Fruit fly (Drosophila melanogaster): ENCODE measurements around the gene Acbp4.

The Acbp4 gene

dm6 chr3L:7088687-7089086 is 39.4 kb downstream of the Acbp4 start, which contains the start of gene Cpr65Eb:
TSS of gene Cpr65Eb (minus strand) at chr3L:7088787.
- TF ChIP-seq Ets65A (GFP tag) (peak; percentile 5), Blimp-1 (GFP tag; optimal IDR thresholded peaks at IDR 0.05) (peak; percentile 30), CG14014 (GFP tag; IDR thresholded peaks at IDR 0.05) (no peak), Oaz (GFP tag; IDR thresholded peaks at IDR 0.05) (0 out of 2 replicates have a peak, but pooled peaks have one; percentile 11)

- TF ChIP-seq Ets65A (GFP tag): peak; percentile 80
- no peak for TF ChIP-seq Chrac-16 (GFP tag; optimal IDR thresholded peaks at IDR 0.05)
- TF ChIP-seq lmd (GFP tag; IDR thresholded peaks at IDR 0.05): peak; percentile 34; the same call in 1 of the 2 replicates
- peak; percentile 33 for TF ChIP-seq phol (tag; optimal IDR thresholded peaks at IDR 0.05)
- TF ChIP-seq br (optimal IDR thresholded peaks at IDR 0.05): no peak
- TF ChIP-seq CG17359 (tag; optimal IDR thresholded peaks at IDR 0.05): peak; percentile 49
- TF ChIP-seq H2.0 (GFP tag; IDR thresholded peaks at IDR 0.05): peak; percentile 11; the same call in 1 of the 2 replicates
- no peak for TF ChIP-seq CG2202 (tag; optimal IDR thresholded peaks at IDR 0.05)
- TF ChIP-seq row (GFP tag; IDR thresholded peaks at IDR 0.05): peak; percentile 32; the same call in 1 of the 3 replicates
- TF ChIP-seq sisA (GFP tag; IDR thresholded peaks at IDR 0.05): peak; percentile 35; the same call in 1 of the 2 replicates
- 0 out of 2 replicates have a peak, but pooled peaks have one; percentile 13 for TF ChIP-seq E2f1 (GFP tag; IDR thresholded peaks at IDR 0.05)
- no peak for TF ChIP-seq hkb (optimal IDR thresholded peaks at IDR 0.05)
- peak; percentile 39; the same call in 1 of the 2 replicates for TF ChIP-seq hkb (GFP tag; IDR thresholded peaks at IDR 0.05)
- 0 out of 3 replicates have a peak, but pooled peaks have one; percentile 29 for TF ChIP-seq zfh1 (GFP tag; IDR thresholded peaks at IDR 0.05)
- TF ChIP-seq sens (GFP tag): peak; percentile 4
- TF ChIP-seq CG14441 (GFP tag; IDR thresholded peaks at IDR 0.05): peak; percentile 54
- TF ChIP-seq CG2712 (tag; optimal IDR thresholded peaks at IDR 0.05): peak; percentile 18
- peak; percentile 23 for TF ChIP-seq gem (tag; optimal IDR thresholded peaks at IDR 0.05)
- TF ChIP-seq CG11560 (tag; IDR thresholded peaks at IDR 0.05): no peak
- peak; percentile 21 for TF ChIP-seq CG2678 (tag; optimal IDR thresholded peaks at IDR 0.05)
- TF ChIP-seq cad (GFP tag; optimal IDR thresholded peaks at IDR 0.05): no peak
- TF ChIP-seq ttk (GFP tag; IDR thresholded peaks at IDR 0.05): 0 out of 2 replicates have a peak, but pooled peaks have one; percentile 33
- no peak; the same call in 2 of the 3 replicates for TF ChIP-seq jigr1 (GFP tag; IDR thresholded peaks at IDR 0.05)
- no peak for TF ChIP-seq gcm2 (GFP tag; optimal IDR thresholded peaks at IDR 0.05)
- peak; percentile 62; the same call in 2 of the 3 replicates for TF ChIP-seq dysf (GFP tag; IDR thresholded peaks at IDR 0.05)
- TF ChIP-seq slbo (GFP tag; IDR thresholded peaks at IDR 0.05): no peak
- peak; percentile 25 for TF ChIP-seq Sox100B (GFP tag; optimal IDR thresholded peaks at IDR 0.05)
- TF ChIP-seq kah (GFP tag; optimal IDR thresholded peaks at IDR 0.05): no peak
- TF ChIP-seq CG10462 (GFP tag; optimal IDR thresholded peaks at IDR 0.05): no peak
- no peak for TF ChIP-seq disco-r (GFP tag; optimal IDR thresholded peaks at IDR 0.05)
- TF ChIP-seq Blimp-1 (GFP tag; optimal IDR thresholded peaks at IDR 0.05): peak; percentile 6
- no peak for TF ChIP-seq pita (GFP tag; optimal IDR thresholded peaks at IDR 0.05)
- no peak for TF ChIP-seq B-H1 (GFP tag; IDR thresholded peaks at IDR 0.05)
- no peak for TF ChIP-seq sc (optimal IDR thresholded peaks at IDR 0.05)
- no peak for TF ChIP-seq sc (GFP tag; optimal IDR thresholded peaks at IDR 0.05)
- peak; percentile 38; the same call in 1 of the 3 replicates for TF ChIP-seq sr (GFP tag; IDR thresholded peaks at IDR 0.05)
- peak; percentile 21 for TF ChIP-seq Sox102F (GFP tag; optimal IDR thresholded peaks at IDR 0.05)
- TF ChIP-seq CG7372 (GFP tag; IDR thresholded peaks at IDR 0.05): 0 out of 2 replicates have a peak, but pooled peaks have one; percentile 37
- TF ChIP-seq Mrtf (GFP tag; IDR thresholded peaks at IDR 0.05): 0 out of 3 replicates have a peak, but pooled peaks have one; percentile 25
- TF ChIP-seq CG11695 (GFP tag; IDR thresholded peaks at IDR 0.05): 0 out of 3 replicates have a peak, but pooled peaks have one; percentile 36
- peak; percentile 53 for TF ChIP-seq dmrt99B (tag; optimal IDR thresholded peaks at IDR 0.05)
- TF ChIP-seq CG32772 (GFP tag; IDR thresholded peaks at IDR 0.05): 0 out of 2 replicates have a peak, but pooled peaks have one; percentile 24
- TF ChIP-seq CG34224 (GFP tag; IDR thresholded peaks at IDR 0.05; ENCODE audit: partially characterized antibody): no peak
- TF ChIP-seq CG6689 (GFP tag; IDR thresholded peaks at IDR 0.05): 0 out of 2 replicates have a peak, but pooled peaks have one; percentile 32
- TF ChIP-seq abd-A (tag; optimal IDR thresholded peaks at IDR 0.05): no peak
- no peak for TF ChIP-seq CG14860 (GFP tag; IDR thresholded peaks at IDR 0.05; ENCODE audit: partially characterized antibody)
- TF ChIP-seq pan (optimal IDR thresholded peaks at IDR 0.05): no peak
- TF ChIP-seq pan (GFP tag; optimal IDR thresholded peaks at IDR 0.05 in 1 of 2, IDR thresholded peaks at IDR 0.05 in 1 of 2): peak in 1 of 2 experiments; percentile 32
These were observed 40.7 kb downstream of the Acbp4 start for dm6 chr3L:7087347-7087746.

All from whole organism, embryonic.